Fruit fly (Drosophila melanogaster) whole organism, embryonic: ENCODE results near the gene Nost.

Experiments
- Awh ChIP-seq: fragments of 200-800 bp; sonication (Bioruptor generic); IDR thresholded peaks from 2 replicates; pipeline ENCODE4, ENCODE4 v1.3.6; 2022; ENCODE audit warnings: missing biosample characterization, missing genetic modification characterization
- CG11456 ChIP-seq: fragments of 200-800 bp; sonication (Bioruptor generic); IDR thresholded peaks from 3 replicates; pipeline ENCODE4 v1.3.6; 2022; ENCODE audit warnings: missing biosample characterization, missing genetic modification characterization
- CG11695 ChIP-seq: fragments of 200-800 bp; sonication (Bioruptor generic); IDR thresholded peaks from 3 replicates; pipeline ENCODE4 v1.3.6; 2022; ENCODE audit warnings: missing biosample characterization, missing genetic modification characterization
- CG12391 ChIP-seq: fragments of 200-800 bp; sonication (Bioruptor generic); optimal IDR thresholded peaks from 3 replicates; lab custom pipeline; 2018; ENCODE audit warnings: missing biosample characterization, mild to moderate bottlenecking, missing genetic modification characterization, moderate library complexity
- CG12942 ChIP-seq: fragments of 200-800 bp; sonication (Bioruptor generic); optimal IDR thresholded peaks from 3 replicates; lab custom pipeline; 2016; ENCODE audit warnings: missing biosample characterization, missing genetic modification characterization
- CG13424 ChIP-seq: fragments of 200-800 bp; sonication (Bioruptor generic); optimal IDR thresholded peaks from 2 replicates; lab custom pipeline; 2019; ENCODE audit warnings: missing biosample characterization, mild to moderate bottlenecking, missing genetic modification characterization, moderate library complexity
- CG13894 ChIP-seq: fragments of 200-800 bp; sonication (Bioruptor generic); optimal IDR thresholded peaks from 3 replicates; lab custom pipeline; 2018; ENCODE audit warnings: missing biosample characterization, mild to moderate bottlenecking, missing genetic modification characterization, moderate library complexity
- CG1603 ChIP-seq: fragments of 200-800 bp; sonication (Bioruptor generic); optimal IDR thresholded peaks from 2 replicates; lab custom pipeline; 2019; ENCODE audit warnings: missing biosample characterization, mild to moderate bottlenecking, missing genetic modification characterization, moderate library complexity
- CG16815 ChIP-seq: fragments of 200-800 bp; sonication (Bioruptor generic); optimal IDR thresholded peaks from 3 replicates; lab custom pipeline; 2017; ENCODE audit warnings: missing biosample characterization, mild to moderate bottlenecking, missing genetic modification characterization
- CG2678 ChIP-seq: fragments of 200-800 bp; sonication (Bioruptor generic); optimal IDR thresholded peaks from 3 replicates; lab custom pipeline; 2019; ENCODE audit warnings: missing biosample characterization, mild to moderate bottlenecking, missing genetic modification characterization, moderate library complexity
- CG31441 ChIP-seq: fragments of 200-800 bp; sonication (Bioruptor generic); IDR thresholded peaks from 2 replicates; pipeline ENCODE4 v1.3.6; 2022; ENCODE audit warnings: missing biosample characterization, missing genetic modification characterization
- CG32532 ChIP-seq: fragments of 200-800 bp; sonication (Bioruptor generic); IDR thresholded peaks from 2 replicates; pipeline ENCODE4 v1.3.6; 2022; ENCODE audit warnings: missing biosample characterization, missing genetic modification characterization
- CG3726 ChIP-seq: fragments of 200-800 bp; sonication (Bioruptor generic); IDR thresholded peaks from 3 replicates; pipeline ENCODE4, ENCODE4 v1.3.6; 2022; ENCODE audit warnings: missing biosample characterization, missing genetic modification characterization
- CG3847 ChIP-seq: fragments of 200-800 bp; sonication (Bioruptor generic); IDR thresholded peaks from 2 replicates; pipeline ENCODE4 v1.3.6; 2022; ENCODE audit warnings: missing biosample characterization, missing genetic modification characterization
- CG5953 ChIP-seq: fragments of 200-800 bp; sonication (Bioruptor generic); IDR thresholded peaks from 2 replicates; pipeline ENCODE4 v1.3.6; 2022; ENCODE audit warnings: missing biosample characterization, missing genetic modification characterization
- CG6654 ChIP-seq: fragments of 200-800 bp; sonication (Bioruptor generic); optimal IDR thresholded peaks from 2 replicates; lab custom pipeline; 2017; ENCODE audit warnings: missing biosample characterization, mild to moderate bottlenecking, missing genetic modification characterization
- CG6854 ChIP-seq: fragments of 200-800 bp; sonication (Bioruptor generic); optimal IDR thresholded peaks from 3 replicates; lab custom pipeline; 2017; ENCODE audit warnings: missing biosample characterization, mild to moderate bottlenecking, missing genetic modification characterization
- CG7839 ChIP-seq: fragments of 200-800 bp; sonication (Bioruptor generic); optimal IDR thresholded peaks from 3 replicates; lab custom pipeline; 2018; ENCODE audit warnings: missing biosample characterization, mild to moderate bottlenecking, missing genetic modification characterization, moderate library complexity
- CG8281 ChIP-seq: fragments of 200-800 bp; sonication (Bioruptor generic); optimal IDR thresholded peaks from 2 replicates; lab custom pipeline; 2018; ENCODE audit warnings: missing biosample characterization, mild to moderate bottlenecking, missing genetic modification characterization, moderate library complexity
- CG9727 ChIP-seq: fragments of 200-800 bp; sonication (Bioruptor generic); optimal IDR thresholded peaks from 3 replicates; lab custom pipeline; 2017; ENCODE audit warnings: missing biosample characterization, mild to moderate bottlenecking, missing genetic modification characterization
- CG9817 ChIP-seq: fragments of 200-800 bp; sonication (Bioruptor generic); optimal IDR thresholded peaks from 2 replicates; lab custom pipeline; 2018; ENCODE audit warnings: missing biosample characterization, mild to moderate bottlenecking, missing genetic modification characterization, moderate library complexity
- CG9932 ChIP-seq: fragments of 200-800 bp; sonication (Bioruptor generic); IDR thresholded peaks from 2 replicates; pipeline ENCODE4 v1.3.6; 2022; ENCODE audit warnings: missing biosample characterization, missing genetic modification characterization
- CkIIα-i1 ChIP-seq: fragments of 200-800 bp; sonication (Bioruptor generic); IDR thresholded peaks from 2 replicates; pipeline ENCODE4 v1.3.6; 2022; ENCODE audit warnings: missing biosample characterization, missing genetic modification characterization
- HHEX ChIP-seq: fragments of 200-800 bp; sonication (Bioruptor generic); optimal IDR thresholded peaks from 3 replicates; lab custom pipeline; 2017; ENCODE audit warnings: missing biosample characterization, mild to moderate bottlenecking, missing genetic modification characterization, missing genetic modification reagents
- Hmr ChIP-seq: fragments of 200-800 bp; sonication (Bioruptor generic); optimal IDR thresholded peaks from 3 replicates; lab custom pipeline; 2017; ENCODE audit warnings: mild to moderate bottlenecking, missing biosample characterization, missing genetic modification reagents, missing genetic modification characterization
- Hr39 ChIP-seq: fragments of >200 bp; optimal IDR thresholded peaks from 2 replicates; lab custom pipeline; 2017
- MESR4 ChIP-seq: fragments of 200-800 bp; sonication (Bioruptor generic); optimal IDR thresholded peaks from 2 replicates; lab custom pipeline; 2018; ENCODE audit warnings: missing biosample characterization, mild to moderate bottlenecking, missing genetic modification characterization, moderate library complexity
- Optix ChIP-seq: fragments of 200-800 bp; sonication (Bioruptor generic); IDR thresholded peaks from 3 replicates; pipeline ENCODE4 v1.3.6; 2022; ENCODE audit warnings: missing biosample characterization, missing genetic modification characterization
- Sox100B ChIP-seq: fragments of 200-800 bp; sonication (Bioruptor generic); optimal IDR thresholded peaks from 3 replicates; lab custom pipeline; 2018; ENCODE audit warnings: missing biosample characterization, mild to moderate bottlenecking, missing genetic modification characterization
- Xbp1 ChIP-seq: fragments of 200-800 bp; sonication (Bioruptor generic); optimal IDR thresholded peaks from 3 replicates; lab custom pipeline; 2016; ENCODE audit warnings: missing biosample characterization, mild to moderate bottlenecking, missing genetic modification characterization
- abd-A ChIP-seq: fragments of 200-800 bp; sonication (Bioruptor generic); optimal IDR thresholded peaks from 3 replicates; lab custom pipeline; 2019; ENCODE audit warnings: missing biosample characterization, mild to moderate bottlenecking, missing genetic modification characterization, moderate library complexity
- al ChIP-seq: fragments of 200-800 bp; sonication (Bioruptor generic); IDR thresholded peaks from 2 replicates; pipeline ENCODE4 v1.3.6; 2022; ENCODE audit warnings: missing biosample characterization, missing genetic modification characterization
- cad ChIP-seq: fragments of >200 bp; optimal IDR thresholded peaks from 2 replicates; lab custom pipeline; 2017; ENCODE audit warnings: missing biosample characterization, missing genetic modification characterization
- dmrt99B ChIP-seq: fragments of 200-800 bp; sonication (Bioruptor generic); optimal IDR thresholded peaks from 2 replicates; lab custom pipeline; 2018; ENCODE audit warnings: missing biosample characterization, mild to moderate bottlenecking, missing genetic modification characterization, moderate library complexity
- dpn ChIP-seq, 2 experiments: fragments of 200-800 bp; sonication (Bioruptor generic); optimal IDR thresholded peaks; 3 replicates each; lab custom pipeline; 2016; ENCODE audit warnings: missing biosample characterization in 2 of 2, missing genetic modification characterization in 2 of 2
- dysf ChIP-seq: fragments of 200-800 bp; sonication (Bioruptor generic); IDR thresholded peaks from 3 replicates; pipeline ENCODE4 v1.3.6; 2022; ENCODE audit warnings: missing biosample characterization, missing genetic modification characterization
- fru ChIP-seq: fragments of >200 bp; optimal IDR thresholded peaks from 2 replicates; lab custom pipeline; 2017
- grau ChIP-seq: fragments of 200-800 bp; optimal IDR thresholded peaks from 3 replicates; lab custom pipeline; 2019; ENCODE audit warnings: missing biosample characterization, mild to moderate bottlenecking, missing genetic modification characterization, moderate library complexity
- hkb ChIP-seq, 2 experiments: fragments of 200-800 bp in 1 of 2; fragments of >200 bp in 1 of 2; sonication (Bioruptor generic) in 1 of 2; IDR thresholded peaks in 1 of 2; optimal IDR thresholded peaks in 1 of 2; 2 replicates each; pipeline versions ENCODE4 v1.3.6 to Lab custom; 2017 to 2022; ENCODE audit warnings: missing biosample characterization in 1 of 2, missing genetic modification characterization in 1 of 2
- ind ChIP-seq: fragments of 200-800 bp; sonication (Bioruptor generic); optimal IDR thresholded peaks from 3 replicates; lab custom pipeline; 2016; ENCODE audit warnings: missing biosample characterization, missing genetic modification characterization
- ken ChIP-seq: fragments of 200-800 bp; sonication (Bioruptor generic); IDR thresholded peaks from 3 replicates; pipeline ENCODE4 v1.3.6; 2022; ENCODE audit warnings: missing biosample characterization, missing genetic modification characterization
- lab ChIP-seq: fragments of 200-800 bp; sonication (Bioruptor generic); optimal IDR thresholded peaks from 3 replicates; lab custom pipeline; 2017; ENCODE audit warnings: missing biosample characterization, missing genetic modification characterization, mild to moderate bottlenecking, moderate library complexity, missing genetic modification reagents
- pb ChIP-seq: fragments of 200-800 bp; sonication (Bioruptor generic); optimal IDR thresholded peaks from 3 replicates; lab custom pipeline; 2016; ENCODE audit warnings: missing biosample characterization, missing genetic modification characterization
- sd ChIP-seq: fragments of 200-800 bp; sonication (Bioruptor generic); optimal IDR thresholded peaks from 3 replicates; lab custom pipeline; 2018; ENCODE audit warnings: missing biosample characterization, mild to moderate bottlenecking, missing genetic modification characterization, moderate library complexity
- tll ChIP-seq, 2 experiments: fragments of 200-800 bp in 1 of 2; fragments of >200 bp in 1 of 2; sonication (Bioruptor generic) in 1 of 2; optimal IDR thresholded peaks; 2 replicates each; lab custom pipeline; 2017 to 2019; ENCODE audit warnings: missing biosample characterization in 2 of 2, missing genetic modification characterization in 2 of 2, mild to moderate bottlenecking in 1 of 2, moderate library complexity in 1 of 2

Gene Nost

DNA sequence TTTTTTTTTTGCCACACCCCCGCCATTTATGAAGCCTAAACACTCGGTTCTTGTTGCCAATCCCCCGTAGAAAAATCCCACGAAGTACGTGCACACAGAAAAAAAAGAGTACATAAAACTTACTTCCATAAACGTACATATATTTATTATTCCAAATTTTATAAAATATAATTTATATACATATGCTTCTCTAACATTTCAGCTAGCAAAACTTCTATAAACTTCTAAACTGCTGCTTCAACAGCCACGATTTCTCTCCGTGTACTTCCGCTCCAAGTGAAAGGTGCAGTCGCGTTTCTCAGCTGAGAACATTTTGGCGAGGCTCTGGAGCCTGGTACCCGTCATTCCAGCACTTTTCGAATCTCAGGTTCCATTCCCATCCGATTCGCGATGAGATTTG, 32.7 kb downstream of the Nost start (continued):
- TF ChIP-seq CG31441 (GFP tag; lab: Robert Waterston, UW) (0 out of 2 replicates have a peak, but pooled peaks have one; percentile 27), CG13424 (peak; percentile 21), CG12391 (tag; lab: Kevin White, UChicago) (peak; percentile 7), cad (GFP tag; lab: Kevin White, UChicago) (no peak), CG7839 (peak; percentile 54), ind (GFP tag; lab: Kevin White, UChicago) (no peak), CG2678 (tag; lab: Kevin White, UChicago) (peak; percentile 4), grau (tag; lab: Kevin White, UChicago) (peak; percentile 13), CG9932 (peak; percentile 24; the same call in 1 of the 2 replicates), CG32532 (peak; percentile 49; the same call in 1 of the 2 replicates), CG9817 (tag; lab: Kevin White, UChicago) (peak; percentile 8), Optix (0 out of 3 replicates have a peak, but pooled peaks have one; percentile 24), CG3726 (GFP tag; lab: Robert Waterston, UW) (no peak)

DNA sequence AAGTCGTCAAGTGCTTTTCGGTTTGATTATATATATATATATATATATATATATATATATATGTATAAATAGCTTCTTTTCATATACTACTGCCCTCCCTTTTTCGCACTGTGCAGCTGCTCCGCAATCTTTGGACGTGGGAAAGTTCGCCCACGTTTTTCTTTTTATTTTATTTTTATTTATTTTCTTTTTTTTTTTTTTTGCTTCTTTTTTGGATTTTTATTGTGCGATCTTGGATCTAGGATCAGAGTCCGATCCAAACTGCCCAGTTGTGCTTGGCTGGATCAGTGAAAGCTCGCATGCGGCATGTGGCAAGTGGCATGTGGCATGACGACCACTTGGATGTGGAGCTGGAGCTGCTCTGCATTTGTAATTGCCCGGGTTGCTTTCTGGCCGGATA, 33.4 kb downstream of the Nost start:
- TF ChIP-seq dmrt99B (tag; lab: Kevin White, UChicago) (no peak), ken (no peak), dysf (GFP tag; lab: Robert Waterston, UW) (no peak)
- TF ChIP-seq, all 482 proteins: peak for 0

DNA sequence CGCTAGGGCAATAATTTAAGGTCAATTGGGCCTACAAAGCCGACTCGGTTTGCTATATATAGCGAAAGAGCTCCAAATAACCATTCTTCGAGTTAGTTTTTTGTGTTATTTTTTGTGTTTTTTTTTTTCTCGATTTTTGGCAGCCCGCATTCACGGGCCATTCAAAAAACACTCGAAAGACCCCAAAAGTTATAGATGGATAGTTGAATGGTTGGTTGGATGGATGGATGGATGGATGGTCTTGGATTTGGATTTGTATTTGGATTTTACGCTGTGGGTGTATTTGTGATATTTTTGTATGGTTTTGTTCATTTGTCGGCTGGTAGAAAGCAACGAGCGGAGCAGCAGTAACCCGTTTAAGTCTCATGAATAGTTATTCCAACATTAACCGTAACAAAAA, 34.0 kb downstream of the Nost start:
- TF ChIP-seq CkIIα-i1, result no peak
- TF ChIP-seq sd (tag; lab: Kevin White, UChicago), result peak; percentile 44
- peak; percentile 87 for TF ChIP-seq CG8281 (tag; lab: Kevin White, UChicago)
- peak; percentile 14 for TF ChIP-seq abd-A (tag; lab: Kevin White, UChicago)
- TF ChIP-seq CG13894, result peak; percentile 55

DNA sequence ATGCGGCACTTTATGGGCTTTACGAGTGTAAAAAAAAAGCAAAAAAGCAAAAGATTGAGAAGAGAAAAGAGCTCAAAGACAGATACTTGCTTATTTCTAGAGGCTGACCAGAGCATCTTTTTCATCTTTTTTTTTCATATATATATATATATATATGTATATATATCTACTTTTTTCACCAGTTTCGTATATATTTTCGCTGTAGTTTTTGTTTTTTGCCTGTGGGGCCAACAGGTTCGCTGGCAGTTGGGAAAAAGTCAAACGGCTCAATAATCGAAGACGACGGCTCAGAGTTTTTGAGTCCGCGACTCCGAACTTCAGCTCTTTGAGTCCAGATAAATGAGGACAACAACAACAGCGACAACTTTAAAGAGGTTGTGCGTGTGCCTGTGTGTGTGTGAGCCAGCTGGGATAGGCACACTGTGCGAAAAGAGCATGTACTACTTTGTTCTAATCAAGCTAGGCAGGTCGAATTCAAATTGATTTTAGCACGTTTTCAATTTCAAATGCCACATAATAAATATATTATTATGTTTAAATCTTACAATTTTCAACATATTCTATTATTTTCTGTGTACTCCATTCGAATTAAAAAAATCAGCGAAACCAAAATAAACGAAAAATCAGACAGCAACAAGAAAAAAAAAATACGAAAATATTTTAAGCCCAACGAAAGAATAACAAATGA, 36.9 kb downstream of the Nost start:
- TF ChIP-seq lab (GFP tag; lab: Kevin White, UChicago) (peak; percentile 34), dpn (GFP tag; optimal IDR thresholded peaks at IDR 0.05; lab: Kevin White, UChicago) (peak in 1 of 2 experiments; percentile 20), Sox100B (peak; percentile 0), CG11456 (GFP tag; lab: Robert Waterston, UW) (peak; percentile 45; the same call in 1 of the 3 replicates), CG12942 (GFP tag; lab: Kevin White, UChicago) (no peak), CG5953 (GFP tag; lab: Robert Waterston, UW) (0 out of 2 replicates have a peak, but pooled peaks have one; percentile 8), CG9932 (peak; percentile 55), Xbp1 (peak; percentile 15), Hr39 (lab: Kevin White, UChicago) (no peak), tll (GFP tag; optimal IDR thresholded peaks at IDR 0.05; lab: Kevin White, UChicago) (no peak), CG16815 (GFP tag; lab: Kevin White, UChicago) (no peak), CG9727 (GFP tag; lab: Kevin White, UChicago) (peak; percentile 10), Hmr (GFP tag; lab: Kevin White, UChicago) (peak; percentile 28), MESR4 (GFP tag; lab: Kevin White, UChicago) (no peak), CG1603 (tag; lab: Kevin White, UChicago) (peak; percentile 6), hkb (optimal IDR thresholded peaks at IDR 0.05; lab: Kevin White, UChicago) (no peak), hkb (GFP tag; IDR thresholded peaks at IDR 0.05; lab: Robert Waterston, UW) (peak; percentile 57), CG11695 (GFP tag; lab: Robert Waterston, UW) (peak; percentile 38; the same call in 1 of the 3 replicates), CG2678 (tag; lab: Kevin White, UChicago) (peak; percentile 57), CG3847 (GFP tag; lab: Robert Waterston, UW) (0 out of 2 replicates have a peak, but pooled peaks have one; percentile 15), al (peak; percentile 28; the same call in 1 of the 2 replicates), pb (GFP tag; lab: Kevin White, UChicago) (no peak), HHEX (GFP tag; lab: Kevin White, UChicago) (peak; percentile 18), Awh (GFP tag; lab: Robert Waterston, UW) (no peak), CG6854 (no peak), CG6654 (GFP tag; lab: Kevin White, UChicago) (no peak), fru (lab: Kevin White, UChicago) (no peak)
